Worm (Caenorhabditis elegans) whole organism, midembryonic: ENCODE measurements around the gene ftt-2.

Source experiments
- T22C8.4 ChIP-seq: fragments of 200-800 bp; sonication (Bioruptor generic); IDR thresholded peaks from 2 replicates; pipeline ENCODE4 v1.3.6; 2022; ENCODE audit warnings: missing genetic modification characterization, missing compliant biosample characterization
- cog-1 ChIP-seq: sonication (generic microtip); optimal IDR thresholded peaks from 2 replicates; lab custom pipeline; 2016; ENCODE audit warnings: missing genetic modification characterization, missing compliant biosample characterization
- flt-1 ChIP-seq: fragments of 200-800 bp; sonication (Bioruptor generic); IDR thresholded peaks from 2 replicates; pipeline ENCODE4 v1.3.6; 2022; ENCODE audit warnings: missing genetic modification characterization, missing compliant biosample characterization
- klf-2 ChIP-seq: fragments of 200-800 bp; sonication (Bioruptor generic); conservative IDR thresholded peaks from 2 replicates; pipeline ENCODE4 v1.3.6; 2022; ENCODE audit warnings: missing genetic modification reagents, missing genetic modification characterization, missing compliant biosample characterization
- med-1 ChIP-seq: sonication (generic microtip); optimal IDR thresholded peaks from 2 replicates; lab custom pipeline; 2017; ENCODE audit warnings: missing genetic modification characterization, mild to moderate bottlenecking, missing compliant biosample characterization, antibody characterized with exemption, missing genetic modification reagents; ENCODE audit not compliant: insufficient read depth
- ref-1 ChIP-seq: fragments of 200-800 bp; sonication (Bioruptor generic); conservative IDR thresholded peaks from 2 replicates; pipeline ENCODE4 v1.3.6; 2022; ENCODE audit warnings: missing genetic modification reagents, missing genetic modification characterization, missing compliant biosample characterization
- tab-1 ChIP-seq: fragments of 200-800 bp; sonication (Bioruptor generic); IDR thresholded peaks from 2 replicates; pipeline ENCODE4 v1.3.6; 2022; ENCODE audit warnings: missing genetic modification characterization, missing compliant biosample characterization
- ztf-23 ChIP-seq: fragments of 200-800 bp; sonication (Bioruptor generic); IDR thresholded peaks from 2 replicates; pipeline ENCODE4 v1.3.6; 2022; ENCODE audit warnings: missing genetic modification reagents, missing genetic modification characterization, missing compliant biosample characterization
- ztf-29 ChIP-seq: fragments of 200-800 bp; sonication (Bioruptor generic); IDR thresholded peaks from 2 replicates; pipeline ENCODE4 v1.3.6; 2022; ENCODE audit warnings: missing genetic modification reagents, missing genetic modification characterization, missing compliant biosample characterization

Gene ftt-2

ce11 chrX:11608110-11608759 lies 3.0 kb upstream of the ftt-2 start:
- TF ChIP-seq ztf-23 (GFP tag; lab: Robert Waterston, UW) (no peak), T22C8.4 (GFP tag; lab: Robert Waterston, UW) (no peak), med-1 (no peak), ztf-29 (GFP tag; lab: Robert Waterston, UW) (no peak), tab-1 (no peak), klf-2 (GFP tag; lab: Robert Waterston, UW) (no peak), flt-1 (GFP tag; lab: Robert Waterston, UW) (no peak)

ce11 chrX:11607500-11607823 lies 2.2 kb upstream of the ftt-2 start:
- TF ChIP-seq ref-1 (GFP tag; lab: Robert Waterston, UW) (no peak), tab-1 (no peak), klf-2 (GFP tag; lab: Robert Waterston, UW) (no peak), ztf-29 (GFP tag; lab: Robert Waterston, UW) (no peak), T22C8.4 (GFP tag; lab: Robert Waterston, UW) (no peak), cog-1 (tag; lab: Kevin White, UChicago) (peak; percentile 8), med-1 (no peak)

ce11 chrX:11606815-11607499 lies 1.7 kb upstream of the ftt-2 start:
- TF ChIP-seq med-1 = no peak
- no peak for TF ChIP-seq T22C8.4 (GFP tag; lab: Robert Waterston, UW)
- TF ChIP-seq tab-1 = no peak
- TF ChIP-seq klf-2 (GFP tag; lab: Robert Waterston, UW) = no peak
- no peak for TF ChIP-seq ztf-29 (GFP tag; lab: Robert Waterston, UW)
- TF ChIP-seq ref-1 (GFP tag; lab: Robert Waterston, UW) = no peak
- TF ChIP-seq cog-1 (tag; lab: Kevin White, UChicago) = no peak
- no peak for TF ChIP-seq flt-1 (GFP tag; lab: Robert Waterston, UW)
- no peak for TF ChIP-seq ztf-23 (GFP tag; lab: Robert Waterston, UW)

- TF ChIP-seq flt-1 (GFP tag; lab: Robert Waterston, UW) (peak; percentile 95), cog-1 (tag; lab: Kevin White, UChicago) (peak; percentile 100), ref-1 (GFP tag; lab: Robert Waterston, UW) (no peak), tab-1 (peak; percentile 54; the same call in 1 of the 2 replicates), ztf-23 (GFP tag; lab: Robert Waterston, UW) (peak; percentile 88), med-1 (peak; percentile 86), ztf-29 (GFP tag; lab: Robert Waterston, UW) (peak; percentile 95), T22C8.4 (GFP tag; lab: Robert Waterston, UW) (peak; percentile 50; the same call in 1 of the 2 replicates), klf-2 (GFP tag; lab: Robert Waterston, UW) (peak; percentile 80)
Observed at ce11 chrX:11605766-11606490, 709 bp upstream of the ftt-2 start.

ce11 chrX:11603234-11604108 lies 1.7 kb downstream of the ftt-2 start:
- peak; percentile 29; the same call in 1 of the 2 replicates for TF ChIP-seq ztf-23 (GFP tag; lab: Robert Waterston, UW)
- no peak for TF ChIP-seq cog-1 (tag; lab: Kevin White, UChicago)
- TF ChIP-seq klf-2 (GFP tag; lab: Robert Waterston, UW) = no peak

ce11 chrX:11600488-11601106 lies 4.6 kb downstream of the ftt-2 start:
- TF ChIP-seq flt-1 (GFP tag; lab: Robert Waterston, UW) (0 out of 2 replicates have a peak, but pooled peaks have one; percentile 17), T22C8.4 (GFP tag; lab: Robert Waterston, UW) (no peak), cog-1 (tag; lab: Kevin White, UChicago) (no peak)

- TF ChIP-seq med-1 = no peak
- no peak for TF ChIP-seq ztf-23 (GFP tag; lab: Robert Waterston, UW)
- TF ChIP-seq ref-1 (GFP tag; lab: Robert Waterston, UW) = no peak
- TF ChIP-seq T22C8.4 (GFP tag; lab: Robert Waterston, UW) = no peak
- no peak for TF ChIP-seq tab-1
- no peak for TF ChIP-seq klf-2 (GFP tag; lab: Robert Waterston, UW)
- no peak for TF ChIP-seq flt-1 (GFP tag; lab: Robert Waterston, UW)
- no peak for TF ChIP-seq cog-1 (tag; lab: Kevin White, UChicago)
- TF ChIP-seq ztf-29 (GFP tag; lab: Robert Waterston, UW) = no peak
Observed at ce11 chrX:11598839-11599238, 6.4 kb downstream of the ftt-2 start.

ce11 chrX:11596876-11597275 lies 8.3 kb downstream of the ftt-2 start:
- no peak for TF ChIP-seq ref-1 (GFP tag; lab: Robert Waterston, UW)

ce11 chrX:11592539-11592938 lies 12.7 kb downstream of the ftt-2 start:
- TF ChIP-seq ztf-23 (GFP tag; lab: Robert Waterston, UW) (no peak), ref-1 (GFP tag; lab: Robert Waterston, UW) (no peak), flt-1 (GFP tag; lab: Robert Waterston, UW) (no peak), cog-1 (tag; lab: Kevin White, UChicago) (no peak), T22C8.4 (GFP tag; lab: Robert Waterston, UW) (no peak)
